Worm (Caenorhabditis elegans) whole organism, late embryonic: ENCODE data around the gene ccdc-12.

Source experiments
- C08G9.2 ChIP-seq: sonication (generic microtip); optimal IDR thresholded peaks from 2 replicates; lab custom pipeline; 2016; ENCODE audit warnings: mild to moderate bottlenecking, missing genetic modification characterization, moderate library complexity, missing compliant biosample characterization
- K09A11.1 ChIP-seq: sonication (generic microtip); optimal IDR thresholded peaks from 2 replicates; lab custom pipeline; 2017; ENCODE audit warnings: antibody characterized with exemption, mild to moderate bottlenecking, missing genetic modification characterization, missing compliant biosample characterization; ENCODE audit not compliant: insufficient read depth
- Y22D7AL.16 ChIP-seq: sonication (generic microtip); optimal IDR thresholded peaks from 2 replicates; lab custom pipeline; 2016; ENCODE audit warnings: missing genetic modification characterization, missing compliant biosample characterization
- ama-1 ChIP-seq: fragments of 150-350 bp; optimal IDR thresholded peaks from 2 replicates; lab custom pipeline; 2014
- ceh-2 ChIP-seq: sonication (generic microtip); optimal IDR thresholded peaks from 2 replicates; lab custom pipeline; 2016; ENCODE audit warnings: missing genotype, missing genetic modification characterization, missing compliant biosample characterization
- ceh-24 ChIP-seq: sonication (generic microtip); optimal IDR thresholded peaks from 2 replicates; lab custom pipeline; 2016; ENCODE audit warnings: mild to moderate bottlenecking, missing genetic modification characterization, missing compliant biosample characterization
- dve-1 ChIP-seq: sonication (generic microtip); optimal IDR thresholded peaks from 2 replicates; lab custom pipeline; 2017; ENCODE audit warnings: antibody characterized with exemption, mild to moderate bottlenecking, missing genetic modification characterization, missing compliant biosample characterization
- elt-4 ChIP-seq: sonication (generic microtip); optimal IDR thresholded peaks from 2 replicates; lab custom pipeline; 2016; ENCODE audit warnings: missing genetic modification characterization, missing compliant biosample characterization
- hlh-15 ChIP-seq: sonication (generic microtip); optimal IDR thresholded peaks from 2 replicates; lab custom pipeline; 2016; ENCODE audit warnings: missing genetic modification characterization, missing compliant biosample characterization
- hlh-30 ChIP-seq: sonication (generic microtip); optimal IDR thresholded peaks from 2 replicates; lab custom pipeline; 2017; ENCODE audit warnings: antibody characterized with exemption, missing genetic modification characterization, missing compliant biosample characterization; ENCODE audit not compliant: insufficient read depth
- lin-11 ChIP-seq: fragments of 200-800 bp; sonication (Bioruptor generic); optimal IDR thresholded peaks from 2 replicates; lab custom pipeline; 2018; ENCODE audit warnings: mild to moderate bottlenecking, missing genetic modification characterization, missing compliant biosample characterization
- odd-2 ChIP-seq: sonication (generic microtip); optimal IDR thresholded peaks from 2 replicates; lab custom pipeline; 2017; ENCODE audit warnings: antibody characterized with exemption, mild to moderate bottlenecking, missing genetic modification characterization, missing compliant biosample characterization
- pat-9 ChIP-seq: fragments of 200-800 bp; sonication (Bioruptor generic); optimal IDR thresholded peaks from 2 replicates; lab custom pipeline; 2018; ENCODE audit warnings: mild to moderate bottlenecking, missing genetic modification characterization, moderate library complexity, missing compliant biosample characterization
- pax-1 ChIP-seq: fragments of 150-350 bp; optimal IDR thresholded peaks from 2 replicates; lab custom pipeline; 2014; ENCODE audit warnings: missing biosample characterization, missing genetic modification characterization
- pha-4 ChIP-seq: fragments of 150-350 bp; optimal IDR thresholded peaks from 2 replicates; lab custom pipeline; 2018; ENCODE audit warnings: missing biosample characterization, missing genetic modification reagents, missing genetic modification characterization
- sox-2 ChIP-seq: fragments of 200-800 bp; sonication (Bioruptor generic); IDR thresholded peaks from 2 replicates; pipeline ENCODE4 v1.3.6; 2022; ENCODE audit warnings: missing genetic modification reagents, missing genetic modification characterization, missing compliant biosample characterization
- tbx-2 ChIP-seq: sonication (generic microtip); optimal IDR thresholded peaks from 2 replicates; lab custom pipeline; 2016; ENCODE audit warnings: missing genetic modification characterization, missing compliant biosample characterization
- tbx-7 ChIP-seq: sonication (generic microtip); optimal IDR thresholded peaks from 2 replicates; lab custom pipeline; 2016; ENCODE audit warnings: missing genotype, missing genetic modification characterization, missing compliant biosample characterization
- ttx-3 ChIP-seq: sonication (generic microtip); optimal IDR thresholded peaks from 2 replicates; lab custom pipeline; 2016; ENCODE audit warnings: missing genetic modification reagents, missing genetic modification characterization, missing compliant biosample characterization
- ztf-16 ChIP-seq: sonication (generic microtip); optimal IDR thresholded peaks from 2 replicates; lab custom pipeline; 2017; ENCODE audit warnings: missing genetic modification characterization, missing compliant biosample characterization

ccdc-12 gene

DNA sequence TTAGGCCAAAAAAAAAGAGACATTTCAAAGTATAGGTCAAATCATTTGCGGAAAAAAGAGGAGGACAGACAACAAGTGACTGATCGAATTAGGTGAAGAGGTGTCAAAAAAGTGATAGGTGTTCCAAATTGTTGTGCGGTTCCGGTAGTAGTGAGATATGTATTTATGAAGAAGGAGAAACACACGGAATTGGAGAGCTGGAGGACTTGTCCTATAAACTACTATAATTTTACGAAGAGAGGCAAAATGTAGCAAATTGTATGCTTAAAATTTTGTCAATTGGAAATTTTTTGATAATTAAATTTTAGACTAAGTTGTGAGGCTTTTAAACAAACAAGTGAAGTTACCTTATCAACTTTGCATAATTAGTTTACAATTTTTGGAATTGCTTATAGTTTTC lies 43.3 kb downstream of the ccdc-12 start:
- no peak for TF ChIP-seq C08G9.2 (tag; lab: Kevin White, UChicago)
- TF ChIP-seq ceh-2 (tag; lab: Kevin White, UChicago): no peak
- no peak for TF ChIP-seq dve-1 (tag; lab: Kevin White, UChicago)
- no peak for TF ChIP-seq K09A11.1
- no peak for TF ChIP-seq pat-9
- TF ChIP-seq hlh-15 (tag; lab: Kevin White, UChicago): no peak
- TF ChIP-seq, all 69 proteins: peak for 0

ce11 chrIV:2451233-2451632 lies 43.7 kb downstream of the ccdc-12 start, which contains the start of gene C45G7.13:
TSS of gene C45G7.13 (minus strand) at chrIV:2451333.
- TF ChIP-seq hlh-30 (tag; lab: Kevin White, UChicago) (no peak), ceh-24 (tag; lab: Kevin White, UChicago) (no peak), ttx-3 (tag; lab: Kevin White, UChicago) (no peak), pax-1 (no peak), hlh-15 (tag; lab: Kevin White, UChicago) (no peak), ztf-16 (tag; lab: Kevin White, UChicago) (no peak), elt-4 (no peak), lin-11 (tag; lab: Kevin White, UChicago) (no peak), dve-1 (tag; lab: Kevin White, UChicago) (no peak), sox-2 (GFP tag; lab: Robert Waterston, UW) (no peak), tbx-2 (tag; lab: Kevin White, UChicago) (no peak), Y22D7AL.16 (no peak), odd-2 (tag; lab: Kevin White, UChicago) (no peak), ama-1 (lab: Kevin White, UChicago) (no peak), pha-4 (tag; lab: Kevin White, UChicago) (no peak), tbx-7 (tag; lab: Kevin White, UChicago) (no peak)
